Fruit fly (Drosophila melanogaster) whole organism, embryonic: Measurements from ENCODE around the gene Exo70.

Source experiments
- CG10267 ChIP-seq: fragments of 200-800 bp; sonication (Bioruptor generic); optimal IDR thresholded peaks from 2 replicates; lab custom pipeline; 2018; ENCODE audit warnings: missing biosample characterization, mild to moderate bottlenecking, missing genetic modification characterization, moderate library complexity
- CG10274 ChIP-seq: fragments of 200-800 bp; sonication (Bioruptor generic); optimal IDR thresholded peaks from 3 replicates; lab custom pipeline; 2017; ENCODE audit warnings: missing biosample characterization, mild to moderate bottlenecking, missing genetic modification characterization
- CG11696 ChIP-seq: fragments of 200-800 bp; sonication (Bioruptor generic); IDR thresholded peaks from 2 replicates; pipeline ENCODE4 v1.3.6; 2022; ENCODE audit warnings: missing biosample characterization, missing genetic modification characterization
- CG14710 ChIP-seq: fragments of 200-800 bp; sonication (Bioruptor generic); optimal IDR thresholded peaks from 3 replicates; lab custom pipeline; 2019; ENCODE audit warnings: missing biosample characterization, mild to moderate bottlenecking, missing genetic modification characterization, moderate library complexity
- CG15269 ChIP-seq: fragments of 200-800 bp; sonication (Bioruptor generic); optimal IDR thresholded peaks from 2 replicates; lab custom pipeline; 2018; ENCODE audit warnings: missing biosample characterization, mild to moderate bottlenecking, missing genetic modification characterization, moderate library complexity
- CG15514 ChIP-seq: fragments of 200-800 bp; sonication (Bioruptor generic); optimal IDR thresholded peaks from 3 replicates; lab custom pipeline; 2017; ENCODE audit warnings: missing biosample characterization, missing genetic modification characterization, mild to moderate bottlenecking, moderate library complexity, missing genetic modification reagents
- CG17568 ChIP-seq: fragments of 200-800 bp; sonication (Bioruptor generic); optimal IDR thresholded peaks from 2 replicates; lab custom pipeline; 2018; ENCODE audit warnings: missing biosample characterization, mild to moderate bottlenecking, missing genetic modification characterization, moderate library complexity
- CG18011 ChIP-seq: fragments of 200-800 bp; sonication (Bioruptor generic); optimal IDR thresholded peaks from 2 replicates; lab custom pipeline; 2017; ENCODE audit warnings: missing biosample characterization, missing genetic modification characterization, mild to moderate bottlenecking, moderate library complexity, missing genotype
- CG31224 ChIP-seq: fragments of 200-800 bp; sonication (Bioruptor generic); IDR thresholded peaks from 2 replicates; pipeline ENCODE4 v1.3.6; 2022; ENCODE audit warnings: missing biosample characterization, missing genetic modification characterization
- CG3847 ChIP-seq: fragments of 200-800 bp; sonication (Bioruptor generic); IDR thresholded peaks from 2 replicates; pipeline ENCODE4 v1.3.6; 2022; ENCODE audit warnings: missing biosample characterization, missing genetic modification characterization
- CG4282 ChIP-seq: fragments of 200-800 bp; sonication (Bioruptor generic); optimal IDR thresholded peaks from 2 replicates; lab custom pipeline; 2016; ENCODE audit warnings: missing biosample characterization, missing genetic modification characterization
- CG6854 ChIP-seq: fragments of 200-800 bp; sonication (Bioruptor generic); optimal IDR thresholded peaks from 3 replicates; lab custom pipeline; 2017; ENCODE audit warnings: missing biosample characterization, mild to moderate bottlenecking, missing genetic modification characterization
- CG7786 ChIP-seq: fragments of 200-800 bp; sonication (Bioruptor generic); optimal IDR thresholded peaks from 2 replicates; lab custom pipeline; 2016; ENCODE audit warnings: missing biosample characterization, missing genetic modification characterization
- CG7987 ChIP-seq: fragments of 200-800 bp; sonication (Bioruptor generic); optimal IDR thresholded peaks from 2 replicates; lab custom pipeline; 2018; ENCODE audit warnings: missing biosample characterization, mild to moderate bottlenecking, missing genetic modification characterization, moderate library complexity
- CG8089 ChIP-seq: fragments of 200-800 bp; sonication (Bioruptor generic); optimal IDR thresholded peaks from 3 replicates; lab custom pipeline; 2016; ENCODE audit warnings: missing biosample characterization, missing genetic modification characterization
- CG8765 ChIP-seq: fragments of 200-800 bp; sonication (Bioruptor generic); IDR thresholded peaks from 2 replicates; pipeline ENCODE4 v1.3.6; 2022; ENCODE audit warnings: missing biosample characterization, missing genetic modification characterization
- CG9797 ChIP-seq: fragments of 200-800 bp; sonication (Bioruptor generic); optimal IDR thresholded peaks from 3 replicates; lab custom pipeline; 2018; ENCODE audit warnings: missing biosample characterization, mild to moderate bottlenecking, missing genetic modification characterization
- D19A ChIP-seq: fragments of 200-800 bp; optimal IDR thresholded peaks from 3 replicates; lab custom pipeline; 2019; ENCODE audit warnings: missing biosample characterization, mild to moderate bottlenecking, missing genetic modification characterization, moderate library complexity
- Deaf1 ChIP-seq: fragments of 200-800 bp; optimal IDR thresholded peaks from 3 replicates; lab custom pipeline; 2019; ENCODE audit warnings: missing biosample characterization, mild to moderate bottlenecking, missing genetic modification characterization, moderate library complexity
- Dek ChIP-seq: fragments of 200-800 bp; sonication (Bioruptor generic); optimal IDR thresholded peaks from 3 replicates; lab custom pipeline; 2019; ENCODE audit warnings: missing biosample characterization, mild to moderate bottlenecking, missing genetic modification characterization, moderate library complexity
- Dp ChIP-seq: fragments of 200-800 bp; sonication (Bioruptor generic); optimal IDR thresholded peaks from 2 replicates; lab custom pipeline; 2018; ENCODE audit warnings: missing biosample characterization, mild to moderate bottlenecking, missing genetic modification characterization, moderate library complexity
- Eip74EF ChIP-seq, 2 experiments: fragments of 200-800 bp in 1 of 2; fragments of >200 bp in 1 of 2; sonication (Bioruptor generic) in 1 of 2; optimal IDR thresholded peaks; 2 replicates each; lab custom pipeline; 2017 to 2019; ENCODE audit warnings: missing biosample characterization in 2 of 2, missing genetic modification characterization in 2 of 2, mild to moderate bottlenecking in 1 of 2, moderate library complexity in 1 of 2
- HmgZ ChIP-seq: fragments of 200-800 bp; sonication (Bioruptor generic); optimal IDR thresholded peaks from 2 replicates; lab custom pipeline; 2018; ENCODE audit warnings: missing biosample characterization, mild to moderate bottlenecking, missing genetic modification characterization
- Hmr ChIP-seq: fragments of 200-800 bp; sonication (Bioruptor generic); optimal IDR thresholded peaks from 3 replicates; lab custom pipeline; 2017; ENCODE audit warnings: mild to moderate bottlenecking, missing biosample characterization, missing genetic modification reagents, missing genetic modification characterization
- MESR4 ChIP-seq: fragments of 200-800 bp; sonication (Bioruptor generic); optimal IDR thresholded peaks from 2 replicates; lab custom pipeline; 2018; ENCODE audit warnings: missing biosample characterization, mild to moderate bottlenecking, missing genetic modification characterization, moderate library complexity
- Scr ChIP-seq: fragments of 200-800 bp; sonication (Bioruptor generic); IDR thresholded peaks from 2 replicates; pipeline ENCODE4 v1.3.6; 2022; ENCODE audit warnings: missing biosample characterization, missing genetic modification characterization; ENCODE audit not compliant: partially characterized antibody
- Six4 ChIP-seq: fragments of 200-800 bp; sonication (Bioruptor generic); optimal IDR thresholded peaks from 2 replicates; lab custom pipeline; 2016; ENCODE audit warnings: missing biosample characterization, missing genetic modification characterization
- Sox102F ChIP-seq: fragments of 200-800 bp; sonication (Bioruptor generic); optimal IDR thresholded peaks from 2 replicates; lab custom pipeline; 2018; ENCODE audit warnings: missing biosample characterization, mild to moderate bottlenecking, missing genetic modification characterization, moderate library complexity
- Stat92E ChIP-seq, 3 experiments: fragments of >200 bp in 2 of 3; fragments of 200-800 bp in 1 of 3; sonication (Bioruptor generic) in 1 of 3; optimal IDR thresholded peaks; 2 replicates each; lab custom pipeline; 2017 to 2019; ENCODE audit warnings: missing biosample characterization in 3 of 3, missing genetic modification characterization in 3 of 3, mild to moderate bottlenecking in 1 of 3, moderate library complexity in 1 of 3
- amos ChIP-seq: fragments of 200-800 bp; sonication (Bioruptor generic); IDR thresholded peaks from 2 replicates; pipeline ENCODE4 v1.3.6; 2022; ENCODE audit warnings: missing biosample characterization, missing genetic modification characterization; ENCODE audit not compliant: partially characterized antibody
- ase ChIP-seq: fragments of 200-800 bp; sonication (Bioruptor generic); IDR thresholded peaks from 3 replicates; pipeline ENCODE4 v1.3.6; 2022; ENCODE audit warnings: missing biosample characterization, missing genetic modification characterization
- bigmax ChIP-seq: fragments of 200-800 bp; sonication (Bioruptor generic); optimal IDR thresholded peaks from 2 replicates; lab custom pipeline; 2018; ENCODE audit warnings: missing biosample characterization, mild to moderate bottlenecking, missing genetic modification characterization
- chn ChIP-seq: fragments of 200-800 bp; sonication (Bioruptor generic); optimal IDR thresholded peaks from 2 replicates; lab custom pipeline; 2016; ENCODE audit warnings: missing biosample characterization, missing genetic modification characterization
- dmrt99B ChIP-seq: fragments of 200-800 bp; sonication (Bioruptor generic); optimal IDR thresholded peaks from 2 replicates; lab custom pipeline; 2018; ENCODE audit warnings: missing biosample characterization, mild to moderate bottlenecking, missing genetic modification characterization, moderate library complexity
- gcm ChIP-seq: fragments of 200-800 bp; sonication (Bioruptor generic); optimal IDR thresholded peaks from 2 replicates; lab custom pipeline; 2019; ENCODE audit warnings: missing biosample characterization, mild to moderate bottlenecking, missing genetic modification characterization, moderate library complexity
- jing ChIP-seq: fragments of 200-800 bp; sonication (Bioruptor generic); optimal IDR thresholded peaks from 2 replicates; lab custom pipeline; 2018; ENCODE audit warnings: missing biosample characterization, mild to moderate bottlenecking, missing genetic modification characterization
- mam ChIP-seq: fragments of 200-800 bp; sonication (Bioruptor generic); optimal IDR thresholded peaks from 3 replicates; lab custom pipeline; 2016; ENCODE audit warnings: missing biosample characterization, missing genetic modification characterization
- nmo ChIP-seq: fragments of 200-800 bp; sonication (Bioruptor generic); optimal IDR thresholded peaks from 2 replicates; lab custom pipeline; 2018; ENCODE audit warnings: missing biosample characterization, mild to moderate bottlenecking, missing genetic modification characterization, moderate library complexity
- oc ChIP-seq: fragments of 200-800 bp; sonication (Bioruptor generic); optimal IDR thresholded peaks from 2 replicates; lab custom pipeline; 2018; ENCODE audit warnings: missing biosample characterization, mild to moderate bottlenecking, missing genetic modification characterization, moderate library complexity
- otp ChIP-seq: fragments of 200-800 bp; sonication (Bioruptor generic); IDR thresholded peaks from 3 replicates; pipeline ENCODE4, ENCODE4 v1.3.6; 2022; ENCODE audit warnings: missing biosample characterization, missing genetic modification characterization
- pan ChIP-seq, 4 experiments: fragments of >200 bp in 3 of 4; fragments of 200-800 bp in 1 of 4; sonication (Bioruptor generic) in 1 of 4; optimal IDR thresholded peaks in 3 of 4; IDR thresholded peaks in 1 of 4; 2 replicates each; pipeline versions ENCODE4 v1.3.6 to Lab custom; 2017 to 2022; ENCODE audit warnings: missing biosample characterization in 2 of 4, missing genetic modification characterization in 2 of 4, mixed read lengths in 1 of 4
- pnt ChIP-seq: fragments of 200-800 bp; sonication (Bioruptor generic); optimal IDR thresholded peaks from 3 replicates; lab custom pipeline; 2016; ENCODE audit warnings: missing biosample characterization, missing genetic modification characterization
- sd ChIP-seq: fragments of 200-800 bp; sonication (Bioruptor generic); optimal IDR thresholded peaks from 3 replicates; lab custom pipeline; 2018; ENCODE audit warnings: missing biosample characterization, mild to moderate bottlenecking, missing genetic modification characterization, moderate library complexity
- slbo ChIP-seq: fragments of 200-800 bp; sonication (Bioruptor generic); IDR thresholded peaks from 2 replicates; pipeline ENCODE4 v1.3.6; 2022; ENCODE audit warnings: missing biosample characterization, missing genetic modification characterization
- sqz ChIP-seq: fragments of 200-800 bp; sonication (Bioruptor generic); optimal IDR thresholded peaks from 3 replicates; lab custom pipeline; 2018; ENCODE audit warnings: missing biosample characterization, mild to moderate bottlenecking, missing genetic modification characterization
- trh ChIP-seq: fragments of 200-800 bp; sonication (Bioruptor generic); optimal IDR thresholded peaks from 2 replicates; lab custom pipeline; 2016; ENCODE audit warnings: missing biosample characterization, missing genetic modification characterization

The Exo70 gene

DNA sequence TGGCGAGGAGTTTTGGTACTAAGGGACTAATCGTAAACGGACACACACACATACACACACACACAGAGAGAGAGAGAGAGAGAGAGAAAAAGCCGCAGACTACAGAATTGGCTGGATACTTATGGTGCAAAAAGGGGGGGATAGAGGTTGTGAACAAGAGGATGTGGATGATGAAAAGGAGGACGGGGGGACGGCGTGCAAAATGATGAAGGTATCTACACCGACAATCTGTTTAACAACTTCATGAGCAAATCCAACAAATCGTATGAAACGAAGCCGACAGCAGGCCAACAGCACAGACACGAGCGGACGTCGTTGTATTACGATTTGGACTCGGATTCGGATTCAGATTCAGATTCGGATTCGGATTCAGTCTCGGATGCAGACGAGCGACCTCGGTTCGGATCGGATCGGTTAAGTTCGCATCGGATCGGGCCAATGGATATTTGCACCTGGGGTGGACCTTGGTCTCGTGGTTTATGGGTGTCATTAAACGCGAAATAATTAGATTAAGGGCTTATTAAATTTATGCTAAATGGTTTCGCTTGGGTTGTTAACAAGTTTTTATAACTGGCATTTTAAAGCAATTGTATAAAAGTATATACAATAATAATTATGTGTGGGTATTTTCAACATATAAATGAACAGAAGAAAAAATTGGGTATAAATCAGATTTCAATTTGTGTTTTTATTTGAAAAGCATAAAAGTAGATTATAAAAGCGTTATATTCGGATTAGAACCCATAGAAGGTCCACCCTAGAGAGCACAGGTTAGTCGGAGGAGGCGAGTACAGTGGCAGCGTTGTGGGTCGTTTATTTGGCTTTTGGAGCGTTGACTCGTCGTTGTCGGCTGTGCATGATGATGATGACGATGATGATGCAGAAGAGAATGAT is 43.6 kb downstream of the Exo70 start (continued):
- peak; percentile 90 for TF ChIP-seq D19A (tag; lab: Kevin White, UChicago)
- TF ChIP-seq sqz (GFP tag; lab: Kevin White, UChicago) = peak; percentile 72
- TF ChIP-seq Eip74EF (GFP tag; optimal IDR thresholded peaks at IDR 0.05; lab: Kevin White, UChicago) = peak in 1 of 2 experiments; percentile 94
- peak; percentile 67 for TF ChIP-seq mam
- no peak for TF ChIP-seq Scr (GFP tag; lab: Robert Waterston, UW)
- peak; percentile 85 for TF ChIP-seq Dek
- TF ChIP-seq CG6854 = peak; percentile 95
- TF ChIP-seq CG7786 (GFP tag; lab: Kevin White, UChicago) = peak; percentile 33
- peak; percentile 27 for TF ChIP-seq chn (GFP tag; lab: Kevin White, UChicago)
- TF ChIP-seq CG14710 (tag; lab: Kevin White, UChicago) = peak; percentile 83
- peak; percentile 75 for TF ChIP-seq CG3847 (GFP tag; lab: Robert Waterston, UW)
- peak; percentile 83 for TF ChIP-seq CG15514
- TF ChIP-seq ase (GFP tag; lab: Robert Waterston, UW) = peak; percentile 51; the same call in 1 of the 3 replicates
- TF ChIP-seq amos (GFP tag; lab: Robert Waterston, UW) = no peak
- TF ChIP-seq CG10274 (GFP tag; lab: Kevin White, UChicago) = peak; percentile 80
- no peak for TF ChIP-seq MESR4 (GFP tag; lab: Kevin White, UChicago)
- TF ChIP-seq CG7987 = peak; percentile 60
- peak; percentile 84 for TF ChIP-seq oc (tag; lab: Kevin White, UChicago)
- TF ChIP-seq Stat92E (GFP tag; optimal IDR thresholded peaks at IDR 0.05; lab: Kevin White, UChicago) = peak in 1 of 3 experiments; percentile 1
- TF ChIP-seq CG8765 (GFP tag; lab: Robert Waterston, UW) = peak; percentile 12; the same call in 1 of the 2 replicates
- TF ChIP-seq Hmr (GFP tag; lab: Kevin White, UChicago) = peak; percentile 95
- peak; percentile 91 for TF ChIP-seq gcm (GFP tag; lab: Kevin White, UChicago)
- peak; percentile 70 for TF ChIP-seq HmgZ (tag; lab: Kevin White, UChicago)
- peak; percentile 74 for TF ChIP-seq trh
- no peak for TF ChIP-seq Dp (GFP tag; lab: Kevin White, UChicago)
- peak; percentile 89 for TF ChIP-seq CG15269
- TF ChIP-seq sd (tag; lab: Kevin White, UChicago) = peak; percentile 50
- TF ChIP-seq nmo (GFP tag; lab: Kevin White, UChicago) = peak; percentile 94
- peak; percentile 37 for TF ChIP-seq jing (GFP tag; lab: Kevin White, UChicago)
- TF ChIP-seq Deaf1 = peak; percentile 98
- peak; percentile 74 for TF ChIP-seq slbo
- peak; percentile 78 for TF ChIP-seq CG17568
- TF ChIP-seq CG9797 = peak; percentile 24
- peak; percentile 60 for TF ChIP-seq CG31224 (GFP tag; lab: Robert Waterston, UW)
- peak; percentile 48; the same call in 1 of the 3 replicates for TF ChIP-seq otp (GFP tag; lab: Robert Waterston, UW)
- TF ChIP-seq CG10267 (tag; lab: Kevin White, UChicago) = peak; percentile 83
- peak; percentile 76 for TF ChIP-seq CG18011
- TF ChIP-seq CG11696 = peak; percentile 73
- peak; percentile 90 for TF ChIP-seq Six4 (GFP tag; lab: Kevin White, UChicago)
- peak; percentile 90 for TF ChIP-seq Sox102F (GFP tag; lab: Kevin White, UChicago)
- TF ChIP-seq CG8089 (GFP tag; lab: Kevin White, UChicago) = no peak
- TF ChIP-seq bigmax (GFP tag; lab: Kevin White, UChicago) = peak; percentile 28
- TF ChIP-seq CG4282 (GFP tag; lab: Kevin White, UChicago) = no peak
- peak; percentile 9 for TF ChIP-seq pnt
- peak; percentile 95 for TF ChIP-seq dmrt99B (tag; lab: Kevin White, UChicago)
- TF ChIP-seq pan (optimal IDR thresholded peaks at IDR 0.05; lab: Kevin White, UChicago) = no peak
- TF ChIP-seq pan (GFP tag; optimal IDR thresholded peaks at IDR 0.05 in 1 of 2, IDR thresholded peaks at IDR 0.05 in 1 of 2) = peak in 1 of 2 experiments; percentile 85
